Worm (Caenorhabditis elegans) whole organism, L4/young adult: ENCODE measurements around the gene F21C10.13.

Source experiments
- dao-5 ChIP-seq: sonication (generic microtip); optimal IDR thresholded peaks from 2 replicates; lab custom pipeline; 2016; ENCODE audit warnings: missing genotype, missing genetic modification characterization, moderate library complexity, missing compliant biosample characterization
- him-1 ChIP-seq: sonication (generic microtip); optimal IDR thresholded peaks from 2 replicates; lab custom pipeline; 2016; ENCODE audit warnings: missing genotype, missing genetic modification reagents, missing genetic modification characterization, missing compliant biosample characterization

DNA sequence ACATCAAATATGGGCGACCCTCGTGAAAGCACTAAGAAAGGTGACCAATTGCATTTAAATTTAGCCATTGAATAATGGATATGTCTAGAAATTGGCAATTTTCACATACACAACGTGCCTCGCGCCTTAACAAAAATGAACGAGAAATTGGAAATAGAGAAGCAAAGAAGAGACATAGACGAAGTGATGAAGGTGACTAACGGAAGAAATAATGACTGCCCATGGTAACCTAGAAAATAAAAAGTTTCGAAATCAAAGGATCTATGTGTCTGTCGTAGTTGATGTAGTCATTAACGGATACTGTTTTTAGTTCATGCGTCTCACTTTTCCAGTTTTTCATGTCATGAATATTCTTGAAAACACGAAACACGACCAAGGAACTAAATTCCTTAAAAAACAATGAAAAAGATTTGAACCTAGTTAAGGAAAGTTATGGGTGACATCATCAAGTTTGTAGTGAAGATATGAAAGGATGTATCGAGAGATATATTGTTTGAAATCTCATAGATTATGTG is 44.0 kb upstream of the F21C10.13 start:
- TF ChIP-seq dao-5 (tag; lab: Kevin White, UChicago) (no peak), him-1 (no peak)
